Worm (Caenorhabditis elegans) whole organism, L1 larva: ENCODE measurements around the gene T01D3.3.

ENCODE experiments used
- C04F5.9 ChIP-seq: sonication (generic microtip); optimal IDR thresholded peaks from 2 replicates; lab custom pipeline; 2016; ENCODE audit warnings: missing genetic modification characterization, missing compliant biosample characterization
- C16A3.4 ChIP-seq: fragments of 150-350 bp; optimal IDR thresholded peaks from 2 replicates; lab custom pipeline; 2014; ENCODE audit warnings: missing biosample characterization, missing genetic modification characterization
- Y116A8C.19 ChIP-seq: sonication (generic microtip); optimal IDR thresholded peaks from 2 replicates; lab custom pipeline; 2016; ENCODE audit warnings: missing compliant biosample characterization, missing genetic modification characterization, borderline replicate concordance
- ama-1 ChIP-seq: fragments of 150-350 bp; optimal IDR thresholded peaks from 2 replicates; lab custom pipeline; 2014
- blmp-1 ChIP-seq: fragments of 150-350 bp; optimal IDR thresholded peaks from 2 replicates; lab custom pipeline; 2014; ENCODE audit warnings: missing biosample characterization, missing genetic modification characterization
- dpl-1 ChIP-seq, 3 experiments: fragments of 150-350 bp in 2 of 3; sonication (generic microtip) in 1 of 3; optimal IDR thresholded peaks; 2 replicates each; lab custom pipeline; 2014 to 2017; ENCODE audit warnings: missing biosample characterization in 3 of 3, missing genetic modification characterization in 3 of 3, missing genetic modification reagents in 3 of 3
- efl-1 ChIP-seq, 4 experiments: fragments of 150-350 bp; optimal IDR thresholded peaks in 3 of 4; peaks in 1 of 4; 1 replicate in 1 of 4; 2 replicates in 3 of 4; lab custom pipeline; 2014; ENCODE audit warnings: missing biosample characterization in 2 of 4, missing genetic modification characterization in 2 of 4, missing genetic modification reagents in 2 of 4
- elt-2 ChIP-seq: sonication (generic microtip); optimal IDR thresholded peaks from 2 replicates; lab custom pipeline; 2016; ENCODE audit warnings: missing genetic modification characterization, mild to moderate bottlenecking, inconsistent platforms, missing compliant biosample characterization, missing genetic modification reagents
- elt-3 ChIP-seq, 6 experiments: fragments of 150-350 bp in 1 of 6; sonication (generic microtip); optimal IDR thresholded peaks; 2 replicates each; lab custom pipeline; 2017 to 2018; ENCODE audit warnings: missing biosample characterization in 6 of 6, missing genetic modification characterization in 6 of 6, inconsistent platforms in 1 of 6
- fkh-10 ChIP-seq: sonication (generic microtip); optimal IDR thresholded peaks from 2 replicates; lab custom pipeline; 2017; ENCODE audit warnings: missing biosample characterization, missing genetic modification reagents, missing genetic modification characterization
- fkh-8 ChIP-seq: sonication (generic microtip); optimal IDR thresholded peaks from 2 replicates; lab custom pipeline; 2016; ENCODE audit warnings: mild to moderate bottlenecking, missing genetic modification characterization, missing compliant biosample characterization
- fos-1 ChIP-seq: fragments of 150-350 bp; optimal IDR thresholded peaks from 2 replicates; lab custom pipeline; 2014; ENCODE audit warnings: missing biosample characterization, missing genetic modification characterization
- grh-1 ChIP-seq: fragments of 200-800 bp; sonication (Bioruptor generic); IDR thresholded peaks from 2 replicates; pipeline ENCODE4 v1.3.6; 2022; ENCODE audit warnings: missing genetic modification reagents, missing genetic modification characterization, missing compliant biosample characterization
- isw-1 ChIP-seq: fragments of 200-800 bp; sonication (Bioruptor generic); IDR thresholded peaks from 2 replicates; pipeline ENCODE4 v1.3.6; 2022; ENCODE audit warnings: missing genetic modification characterization, missing compliant biosample characterization
- jun-1 ChIP-seq: fragments of 150-350 bp; optimal IDR thresholded peaks from 2 replicates; lab custom pipeline; 2014; ENCODE audit warnings: missing biosample characterization, missing genetic modification reagents, missing genetic modification characterization
- lin-14 ChIP-seq: fragments of 200-800 bp; sonication (Bioruptor generic); optimal IDR thresholded peaks from 2 replicates; lab custom pipeline; 2018; ENCODE audit warnings: mild to moderate bottlenecking, missing genetic modification characterization, moderate library complexity, missing compliant biosample characterization
- lin-15B ChIP-seq: fragments of 150-350 bp; sonication (generic microtip); optimal IDR thresholded peaks from 3 replicates; lab custom pipeline; 2014; ENCODE audit warnings: missing biosample characterization, missing genetic modification characterization
- lin-35 ChIP-seq, 2 experiments: fragments of 150-350 bp; optimal IDR thresholded peaks; 2 replicates each; lab custom pipeline; 2014; ENCODE audit warnings: missing biosample characterization in 2 of 2, missing genetic modification characterization in 2 of 2, missing genetic modification reagents in 2 of 2
- lsy-2 ChIP-seq, 2 experiments: fragments of 150-350 bp; optimal IDR thresholded peaks; 2 replicates each; lab custom pipeline; 2014; ENCODE audit warnings: missing biosample characterization in 2 of 2, missing genetic modification characterization in 2 of 2
- mdl-1 ChIP-seq, 2 experiments: fragments of 150-350 bp; optimal IDR thresholded peaks; 2 replicates each; lab custom pipeline; 2014 to 2017; ENCODE audit warnings: missing biosample characterization in 2 of 2, missing genetic modification characterization in 2 of 2, inconsistent platforms in 1 of 2
- mef-2 ChIP-seq: fragments of 150-350 bp; optimal IDR thresholded peaks from 2 replicates; lab custom pipeline; 2014; ENCODE audit warnings: missing biosample characterization, missing genetic modification characterization
- nhr-11 ChIP-seq: fragments of 150-350 bp; optimal IDR thresholded peaks from 2 replicates; lab custom pipeline; 2014; ENCODE audit warnings: missing biosample characterization, missing genetic modification characterization
- nhr-19 ChIP-seq: fragments of 200-800 bp; sonication (Bioruptor generic); conservative IDR thresholded peaks from 2 replicates; pipeline ENCODE4 v1.3.6; 2022; ENCODE audit warnings: missing genetic modification characterization, missing compliant biosample characterization
- nhr-20 ChIP-seq: sonication (generic microtip); optimal IDR thresholded peaks from 2 replicates; lab custom pipeline; 2016; ENCODE audit warnings: mild to moderate bottlenecking, missing genetic modification characterization, missing compliant biosample characterization
- nhr-47 ChIP-seq: sonication (generic microtip); optimal IDR thresholded peaks from 2 replicates; lab custom pipeline; 2016; ENCODE audit warnings: mild to moderate bottlenecking, missing genetic modification characterization, moderate library complexity, missing compliant biosample characterization
- nhr-71 ChIP-seq: sonication (generic microtip); optimal IDR thresholded peaks from 2 replicates; lab custom pipeline; 2016; ENCODE audit warnings: mild to moderate bottlenecking, missing genetic modification characterization, moderate library complexity, missing compliant biosample characterization
- nhr-77 ChIP-seq: fragments of 150-350 bp; optimal IDR thresholded peaks from 2 replicates; lab custom pipeline; 2014; ENCODE audit warnings: missing biosample characterization, missing genetic modification characterization
- nhr-85 ChIP-seq: sonication (generic microtip); peaks from one replicate; lab custom pipeline; 2016; ENCODE audit warnings: missing genetic modification characterization, inconsistent platforms, missing compliant biosample characterization
- nhr-90 ChIP-seq: sonication (generic microtip); optimal IDR thresholded peaks from 2 replicates; lab custom pipeline; 2016; ENCODE audit warnings: mild to moderate bottlenecking, missing genetic modification characterization, missing compliant biosample characterization; ENCODE audit not compliant: poor library complexity
- pax-3 ChIP-seq: fragments of 200-800 bp; sonication (Bioruptor generic); optimal IDR thresholded peaks from 2 replicates; lab custom pipeline; 2018; ENCODE audit warnings: mild to moderate bottlenecking, missing genetic modification characterization, moderate library complexity, missing compliant biosample characterization
- pqm-1 ChIP-seq: sonication (generic microtip); optimal IDR thresholded peaks from 3 replicates; lab custom pipeline; 2017; ENCODE audit warnings: missing biosample characterization, missing genetic modification characterization
- rnt-1 ChIP-seq: sonication (generic microtip); optimal IDR thresholded peaks from 2 replicates; lab custom pipeline; 2016; ENCODE audit warnings: mild to moderate bottlenecking, missing genetic modification characterization, moderate library complexity, missing compliant biosample characterization
- snu-23 ChIP-seq: sonication (generic microtip); optimal IDR thresholded peaks from 2 replicates; lab custom pipeline; 2016; ENCODE audit warnings: missing genetic modification characterization, missing compliant biosample characterization
- swsn-7 ChIP-seq: sonication (generic microtip); optimal IDR thresholded peaks from 2 replicates; lab custom pipeline; 2016; ENCODE audit warnings: missing genetic modification characterization, missing compliant biosample characterization
- tbx-2 ChIP-seq: sonication (generic microtip); optimal IDR thresholded peaks from 2 replicates; lab custom pipeline; 2016; ENCODE audit warnings: missing genetic modification characterization, missing compliant biosample characterization
- unc-62 ChIP-seq: fragments of 150-350 bp; optimal IDR thresholded peaks from 2 replicates; lab custom pipeline; 2014; ENCODE audit warnings: missing biosample characterization, missing genetic modification reagents, missing genetic modification characterization
- unc-98 ChIP-seq: fragments of 200-800 bp; sonication (Bioruptor generic); IDR thresholded peaks from 2 replicates; pipeline ENCODE4 v1.3.6; 2022; ENCODE audit warnings: missing genetic modification characterization, missing compliant biosample characterization
- zip-4 ChIP-seq: fragments of 200-800 bp; sonication (Bioruptor generic); optimal IDR thresholded peaks from 2 replicates; lab custom pipeline; 2018; ENCODE audit warnings: mild to moderate bottlenecking, missing genetic modification characterization, moderate library complexity, missing compliant biosample characterization
- ztf-11 ChIP-seq, 2 experiments: sonication (generic microtip); optimal IDR thresholded peaks; 2 replicates each; lab custom pipeline; 2016 to 2017; ENCODE audit warnings: missing genetic modification characterization in 2 of 2, missing biosample characterization in 1 of 2, missing compliant biosample characterization in 1 of 2

Gene T01D3.3

ce11 chrV:13660115-13660514 is 44.0 kb upstream of the T01D3.3 start:
- no peak for TF ChIP-seq fos-1 (tag; lab: Kevin White, UChicago)
- peak; percentile 21 for TF ChIP-seq nhr-85 (tag; lab: Kevin White, UChicago)

- TF ChIP-seq Y116A8C.19 (tag; lab: Kevin White, UChicago): no peak
- TF ChIP-seq elt-3 (tag; optimal IDR thresholded peaks at IDR 0.05; lab: Kevin White, UChicago): peak in 1 of 6 experiments; percentile 12
- peak in 1 of 2 experiments; percentile 12 for TF ChIP-seq lsy-2 (tag; optimal IDR thresholded peaks at IDR 0.05; lab: Kevin White, UChicago)
- peak; percentile 17 for TF ChIP-seq blmp-1 (tag; lab: Kevin White, UChicago)
- TF ChIP-seq lin-35 (GFP tag; optimal IDR thresholded peaks at IDR 0.05; lab: Kevin White, UChicago): peak; percentile 17 to 54
- no peak for TF ChIP-seq unc-62 (GFP tag; lab: Kevin White, UChicago)
- TF ChIP-seq isw-1: no peak
- peak; percentile 46 for TF ChIP-seq nhr-19 (GFP tag; lab: Robert Waterston, UW)
- peak; percentile 2 for TF ChIP-seq elt-2 (tag; lab: Kevin White, UChicago)
- TF ChIP-seq C16A3.4: peak; percentile 48
- peak in 1 of 2 experiments; percentile 48 for TF ChIP-seq mdl-1 (tag; optimal IDR thresholded peaks at IDR 0.05; lab: Kevin White, UChicago)
- TF ChIP-seq snu-23 (GFP tag; lab: Kevin White, UChicago): peak; percentile 39
- no peak for TF ChIP-seq nhr-47 (tag; lab: Kevin White, UChicago)
- TF ChIP-seq lin-14: peak; percentile 50
- TF ChIP-seq nhr-71 (tag; lab: Kevin White, UChicago): peak; percentile 67
- peak; percentile 40 for TF ChIP-seq zip-4 (GFP tag; lab: Kevin White, UChicago)
- TF ChIP-seq nhr-11: no peak
- TF ChIP-seq nhr-85 (tag; lab: Kevin White, UChicago): peak; percentile 76
- peak in 2 of 3 experiments; percentile 9 to 38 for TF ChIP-seq dpl-1 (GFP tag; optimal IDR thresholded peaks at IDR 0.05; lab: Kevin White, UChicago)
- peak; percentile 52 for TF ChIP-seq nhr-20 (tag; lab: Kevin White, UChicago)
Observed at ce11 chrV:13660660-13661325, 43.3 kb upstream of the T01D3.3 start, which contains the start of gene letm-1. letm-1 (plus strand) TSS chrV:13661257.

ce11 chrV:13664340-13664916 is 39.6 kb upstream of the T01D3.3 start:
- TF ChIP-seq C04F5.9 (no peak), nhr-85 (tag; lab: Kevin White, UChicago) (peak; percentile 44), pax-3 (tag; lab: Kevin White, UChicago) (peak; percentile 19), snu-23 (GFP tag; lab: Kevin White, UChicago) (peak; percentile 24), ama-1 (lab: Kevin White, UChicago) (peak; percentile 45), nhr-90 (tag; lab: Kevin White, UChicago) (peak; percentile 36), jun-1 (peak; percentile 10), lin-15B (tag; lab: Kevin White, UChicago) (peak; percentile 3), mef-2 (no peak), efl-1 (optimal IDR thresholded peaks at IDR 0.05; lab: Kevin White, UChicago) (peak; percentile 54 to 65), efl-1 (GFP tag; optimal IDR thresholded peaks at IDR 0.05 in 1 of 2; lab: Kevin White, UChicago) (peak; percentile 61 to 96), lin-35 (GFP tag; optimal IDR thresholded peaks at IDR 0.05; lab: Kevin White, UChicago) (peak; percentile 45 to 67), lsy-2 (tag; optimal IDR thresholded peaks at IDR 0.05; lab: Kevin White, UChicago) (peak in 1 of 2 experiments; percentile 25), swsn-7 (tag; lab: Kevin White, UChicago) (peak; percentile 3), nhr-47 (tag; lab: Kevin White, UChicago) (peak; percentile 43), pqm-1 (tag; lab: Kevin White, UChicago) (no peak), lin-14 (peak; percentile 18), rnt-1 (tag; lab: Kevin White, UChicago) (peak; percentile 26), tbx-2 (tag; lab: Kevin White, UChicago) (peak; percentile 7), ztf-11 (tag; optimal IDR thresholded peaks at IDR 0.05; lab: Kevin White, UChicago) (no peak), fkh-10 (GFP tag; lab: Kevin White, UChicago) (no peak), dpl-1 (GFP tag; optimal IDR thresholded peaks at IDR 0.05; lab: Kevin White, UChicago) (peak; percentile 48 to 77 (median 69)), nhr-71 (tag; lab: Kevin White, UChicago) (peak; percentile 48), nhr-77 (tag; lab: Kevin White, UChicago) (no peak), unc-98 (no peak), fkh-8 (tag; lab: Kevin White, UChicago) (peak; percentile 34), grh-1 (GFP tag; lab: Robert Waterston, UW) (no peak), mdl-1 (tag; optimal IDR thresholded peaks at IDR 0.05; lab: Kevin White, UChicago) (peak in 1 of 2 experiments; percentile 33)
